Fruit fly (Drosophila melanogaster) whole organism, embryonic: ENCODE results near the gene CG6912.

Source experiments
- ATbp ChIP-seq: fragments of 200-800 bp; sonication (Bioruptor generic); optimal IDR thresholded peaks from 2 replicates; lab custom pipeline; 2017; ENCODE audit warnings: missing biosample characterization, mild to moderate bottlenecking, missing genetic modification characterization, missing genetic modification reagents
- Abd-B ChIP-seq: fragments of 200-800 bp; sonication (Bioruptor generic); optimal IDR thresholded peaks from 2 replicates; lab custom pipeline; 2018; ENCODE audit warnings: missing biosample characterization, mild to moderate bottlenecking, missing genetic modification characterization, moderate library complexity
- Antp ChIP-seq: fragments of 200-800 bp; sonication (Bioruptor generic); optimal IDR thresholded peaks from 3 replicates; lab custom pipeline; 2016; ENCODE audit warnings: missing biosample characterization, missing genetic modification characterization
- Asciz ChIP-seq: fragments of 200-800 bp; sonication (Bioruptor generic); optimal IDR thresholded peaks from 2 replicates; lab custom pipeline; 2017; ENCODE audit warnings: missing biosample characterization, mild to moderate bottlenecking, missing genetic modification characterization, missing genetic modification reagents
- CG11085 ChIP-seq: fragments of 200-800 bp; sonication (Bioruptor generic); IDR thresholded peaks from 2 replicates; pipeline ENCODE4 v1.3.6; 2022; ENCODE audit warnings: missing biosample characterization, missing genetic modification characterization
- CG11504 ChIP-seq: fragments of 200-800 bp; sonication (Bioruptor generic); optimal IDR thresholded peaks from 3 replicates; lab custom pipeline; 2019; ENCODE audit warnings: missing biosample characterization, mild to moderate bottlenecking, missing genetic modification characterization, moderate library complexity
- CG11560 ChIP-seq: fragments of 200-800 bp; sonication (Bioruptor generic); IDR thresholded peaks from 3 replicates; pipeline ENCODE4 v1.3.6; 2022; ENCODE audit warnings: missing biosample characterization, missing genetic modification characterization
- CG12104 ChIP-seq: fragments of 200-800 bp; sonication (Bioruptor generic); optimal IDR thresholded peaks from 3 replicates; lab custom pipeline; 2016; ENCODE audit warnings: missing biosample characterization, missing genetic modification characterization
- CG12236 ChIP-seq: fragments of 200-800 bp; sonication (Bioruptor generic); optimal IDR thresholded peaks from 2 replicates; lab custom pipeline; 2016; ENCODE audit warnings: missing biosample characterization, missing genetic modification characterization
- CG14965 ChIP-seq: fragments of 200-800 bp; sonication (Bioruptor generic); optimal IDR thresholded peaks from 2 replicates; lab custom pipeline; 2016; ENCODE audit warnings: missing biosample characterization, missing genetic modification characterization, borderline replicate concordance
- CG17186 ChIP-seq: fragments of 200-800 bp; sonication (Bioruptor generic); optimal IDR thresholded peaks from 3 replicates; lab custom pipeline; 2017; ENCODE audit warnings: missing biosample characterization, missing genetic modification reagents, missing genetic modification characterization
- CG17361 ChIP-seq: fragments of 200-800 bp; sonication (Bioruptor generic); IDR thresholded peaks from 3 replicates; pipeline ENCODE4 v1.3.6; 2022; ENCODE audit warnings: missing biosample characterization, missing genetic modification characterization
- CG2116 ChIP-seq: fragments of 200-800 bp; sonication (Bioruptor generic); optimal IDR thresholded peaks from 3 replicates; lab custom pipeline; 2018; ENCODE audit warnings: missing biosample characterization, mild to moderate bottlenecking, missing genetic modification characterization
- CG2129 ChIP-seq: fragments of 200-800 bp; sonication (Bioruptor generic); IDR thresholded peaks from 2 replicates; pipeline ENCODE4 v1.3.6; 2022; ENCODE audit warnings: missing biosample characterization, missing genetic modification characterization; ENCODE audit not compliant: partially characterized antibody
- CG31388 ChIP-seq: fragments of 200-800 bp; sonication (Bioruptor generic); optimal IDR thresholded peaks from 2 replicates; lab custom pipeline; 2016; ENCODE audit warnings: missing biosample characterization, missing genetic modification characterization
- CG33213 ChIP-seq: fragments of 200-800 bp; sonication (Bioruptor generic); optimal IDR thresholded peaks from 3 replicates; lab custom pipeline; 2016; ENCODE audit warnings: missing biosample characterization, missing genetic modification characterization
- CG3995 ChIP-seq: fragments of 200-800 bp; sonication (Bioruptor generic); optimal IDR thresholded peaks from 3 replicates; lab custom pipeline; 2016; ENCODE audit warnings: missing biosample characterization, missing genetic modification characterization
- CG7556 ChIP-seq: fragments of 200-800 bp; sonication (Bioruptor generic); optimal IDR thresholded peaks from 2 replicates; lab custom pipeline; 2017; ENCODE audit warnings: missing biosample characterization, mild to moderate bottlenecking, missing genetic modification characterization
- CG8089 ChIP-seq: fragments of 200-800 bp; sonication (Bioruptor generic); optimal IDR thresholded peaks from 3 replicates; lab custom pipeline; 2016; ENCODE audit warnings: missing biosample characterization, missing genetic modification characterization
- CG8359 ChIP-seq: fragments of 200-800 bp; sonication (Bioruptor generic); optimal IDR thresholded peaks from 2 replicates; lab custom pipeline; 2017; ENCODE audit warnings: missing biosample characterization, mild to moderate bottlenecking, missing genetic modification characterization, borderline replicate concordance
- CG9727 ChIP-seq: fragments of 200-800 bp; sonication (Bioruptor generic); optimal IDR thresholded peaks from 3 replicates; lab custom pipeline; 2017; ENCODE audit warnings: missing biosample characterization, mild to moderate bottlenecking, missing genetic modification characterization
- CHES-1-like ChIP-seq: fragments of 200-800 bp; sonication (Bioruptor generic); optimal IDR thresholded peaks from 2 replicates; lab custom pipeline; 2016; ENCODE audit warnings: missing biosample characterization, missing genetic modification characterization
- CoRest ChIP-seq: fragments of 200-800 bp; sonication (Bioruptor generic); optimal IDR thresholded peaks from 3 replicates; lab custom pipeline; 2018; ENCODE audit warnings: missing biosample characterization, mild to moderate bottlenecking, missing genetic modification characterization, moderate library complexity
- D19A ChIP-seq: fragments of 200-800 bp; optimal IDR thresholded peaks from 3 replicates; lab custom pipeline; 2019; ENCODE audit warnings: missing biosample characterization, mild to moderate bottlenecking, missing genetic modification characterization, moderate library complexity
- Dip3 ChIP-seq: fragments of 200-800 bp; sonication (Bioruptor generic); optimal IDR thresholded peaks from 3 replicates; lab custom pipeline; 2016; ENCODE audit warnings: missing biosample characterization, missing genetic modification characterization
- Dp ChIP-seq: fragments of 200-800 bp; sonication (Bioruptor generic); optimal IDR thresholded peaks from 2 replicates; lab custom pipeline; 2018; ENCODE audit warnings: missing biosample characterization, mild to moderate bottlenecking, missing genetic modification characterization, moderate library complexity
- HLH3B ChIP-seq: fragments of 200-800 bp; sonication (Bioruptor generic); IDR thresholded peaks from 2 replicates; pipeline ENCODE4 v1.3.6; 2022; ENCODE audit warnings: missing biosample characterization, missing genetic modification characterization
- Hr51 ChIP-seq, 2 experiments: fragments of 200-800 bp; sonication (Bioruptor generic); optimal IDR thresholded peaks; 2 replicates in 1 of 2; 3 replicates in 1 of 2; lab custom pipeline; 2016 to 2018; ENCODE audit warnings: missing biosample characterization in 2 of 2, missing genetic modification characterization in 2 of 2, mild to moderate bottlenecking in 1 of 2, moderate library complexity in 1 of 2
- Lhr ChIP-seq: fragments of 200-800 bp; sonication (Bioruptor generic); optimal IDR thresholded peaks from 3 replicates; lab custom pipeline; 2017; ENCODE audit warnings: mild to moderate bottlenecking, missing biosample characterization, missing genetic modification reagents, missing genetic modification characterization
- Meics ChIP-seq: fragments of 200-800 bp; sonication (Bioruptor generic); optimal IDR thresholded peaks from 2 replicates; lab custom pipeline; 2017; ENCODE audit warnings: missing biosample characterization, mild to moderate bottlenecking, missing genetic modification characterization
- Sin3A ChIP-seq: fragments of >200 bp; optimal IDR thresholded peaks from 2 replicates; lab custom pipeline; 2018
- chn ChIP-seq: fragments of 200-800 bp; sonication (Bioruptor generic); optimal IDR thresholded peaks from 2 replicates; lab custom pipeline; 2016; ENCODE audit warnings: missing biosample characterization, missing genetic modification characterization
- da ChIP-seq: fragments of 200-800 bp; sonication (Bioruptor generic); optimal IDR thresholded peaks from 2 replicates; lab custom pipeline; 2016; ENCODE audit warnings: missing biosample characterization, missing genetic modification characterization
- dan ChIP-seq: fragments of 200-800 bp; sonication (Bioruptor generic); IDR thresholded peaks from 2 replicates; pipeline ENCODE4 v1.3.6; 2022; ENCODE audit warnings: missing biosample characterization, missing genetic modification characterization
- en ChIP-seq: fragments of 200-800 bp; sonication (Bioruptor generic); optimal IDR thresholded peaks from 2 replicates; lab custom pipeline; 2016; ENCODE audit warnings: missing biosample characterization, missing genetic modification characterization
- fu2 ChIP-seq: fragments of 200-800 bp; sonication (Bioruptor generic); optimal IDR thresholded peaks from 2 replicates; lab custom pipeline; 2016; ENCODE audit warnings: missing biosample characterization, missing genetic modification characterization
- gfzf ChIP-seq: fragments of 200-800 bp; sonication (Bioruptor generic); optimal IDR thresholded peaks from 2 replicates; lab custom pipeline; 2016; ENCODE audit warnings: missing biosample characterization, mild to moderate bottlenecking, missing genetic modification characterization, moderate library complexity
- grau ChIP-seq: fragments of 200-800 bp; optimal IDR thresholded peaks from 3 replicates; lab custom pipeline; 2019; ENCODE audit warnings: missing biosample characterization, mild to moderate bottlenecking, missing genetic modification characterization, moderate library complexity
- inv ChIP-seq: fragments of 200-800 bp; sonication (Bioruptor generic); IDR thresholded peaks from 2 replicates; pipeline ENCODE4 v1.3.6; 2022; ENCODE audit warnings: missing biosample characterization, missing genetic modification characterization; ENCODE audit not compliant: partially characterized antibody
- lov ChIP-seq, 2 experiments: fragments of 200-800 bp in 1 of 2; fragments of >200 bp in 1 of 2; sonication (Bioruptor generic) in 1 of 2; IDR thresholded peaks in 1 of 2; optimal IDR thresholded peaks in 1 of 2; 2 replicates in 1 of 2; 3 replicates in 1 of 2; pipeline versions ENCODE4 v1.3.6 to Lab custom; 2017 to 2022; ENCODE audit warnings: missing biosample characterization in 1 of 2, missing genetic modification characterization in 1 of 2
- luna ChIP-seq: fragments of 200-800 bp; sonication (Bioruptor generic); optimal IDR thresholded peaks from 2 replicates; lab custom pipeline; 2016; ENCODE audit warnings: missing biosample characterization, missing genetic modification characterization
- nmo ChIP-seq: fragments of 200-800 bp; sonication (Bioruptor generic); optimal IDR thresholded peaks from 2 replicates; lab custom pipeline; 2018; ENCODE audit warnings: missing biosample characterization, mild to moderate bottlenecking, missing genetic modification characterization, moderate library complexity
- odd ChIP-seq: fragments of 200-800 bp; sonication (Bioruptor generic); optimal IDR thresholded peaks from 2 replicates; lab custom pipeline; 2017; ENCODE audit warnings: missing biosample characterization, mild to moderate bottlenecking, missing genetic modification characterization
- pb ChIP-seq: fragments of 200-800 bp; sonication (Bioruptor generic); optimal IDR thresholded peaks from 3 replicates; lab custom pipeline; 2016; ENCODE audit warnings: missing biosample characterization, missing genetic modification characterization
- phol ChIP-seq: fragments of 200-800 bp; sonication (Bioruptor generic); optimal IDR thresholded peaks from 3 replicates; lab custom pipeline; 2018; ENCODE audit warnings: missing biosample characterization, mild to moderate bottlenecking, missing genetic modification characterization, moderate library complexity
- stwl ChIP-seq: fragments of 200-800 bp; sonication (Bioruptor generic); optimal IDR thresholded peaks from 3 replicates; lab custom pipeline; 2018; ENCODE audit warnings: missing biosample characterization, mild to moderate bottlenecking, missing genetic modification characterization, moderate library complexity
- trem ChIP-seq: fragments of 200-800 bp; optimal IDR thresholded peaks from 3 replicates; lab custom pipeline; 2019; ENCODE audit warnings: missing biosample characterization, mild to moderate bottlenecking, missing genetic modification characterization, moderate library complexity
- vnd ChIP-seq: fragments of 200-800 bp; sonication (Bioruptor generic); IDR thresholded peaks from 3 replicates; pipeline ENCODE4 v1.3.6; 2022; ENCODE audit warnings: missing biosample characterization, missing genetic modification characterization; ENCODE audit not compliant: partially characterized antibody
- wdn ChIP-seq: fragments of 200-800 bp; sonication (Bioruptor generic); IDR thresholded peaks from 2 replicates; pipeline ENCODE4 v1.3.6; 2022; ENCODE audit warnings: missing biosample characterization, missing genetic modification characterization
- wek ChIP-seq: fragments of 200-800 bp; sonication (Bioruptor generic); optimal IDR thresholded peaks from 3 replicates; lab custom pipeline; 2018; ENCODE audit warnings: missing biosample characterization, mild to moderate bottlenecking, missing genetic modification characterization, moderate library complexity

CG6912 gene

DNA sequence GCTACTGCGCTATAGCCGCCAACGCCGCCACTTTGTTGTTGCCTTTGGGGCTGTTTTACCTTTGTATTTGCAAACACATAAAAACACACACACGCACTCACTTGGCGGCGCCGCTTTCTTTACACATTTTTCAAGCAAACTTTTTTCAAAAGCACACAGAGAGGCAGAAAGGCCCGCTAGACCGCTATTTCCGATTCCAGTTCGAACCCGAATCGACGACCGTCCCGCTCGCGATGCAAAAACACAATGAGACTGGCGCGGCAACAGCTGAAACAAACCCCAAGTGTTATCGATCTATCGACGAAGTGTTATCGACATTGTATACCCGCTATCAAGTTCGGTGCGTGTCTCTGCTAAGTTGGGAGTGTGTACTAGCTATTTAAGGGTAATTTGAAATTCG lies 5.1 kb downstream of the CG6912 start, which contains the start of gene CG42788 (continued):
- TF ChIP-seq wek (GFP tag; lab: Kevin White, UChicago) = peak; percentile 69
- TF ChIP-seq vnd (GFP tag; lab: Robert Waterston, UW) = no peak
- peak; percentile 88 for TF ChIP-seq da (GFP tag; lab: Kevin White, UChicago)
- peak; percentile 58 for TF ChIP-seq CG12236 (GFP tag; lab: Kevin White, UChicago)
- TF ChIP-seq ATbp (GFP tag; lab: Kevin White, UChicago) = peak; percentile 97
- TF ChIP-seq CG11560 (tag; lab: Robert Waterston, UW) = no peak
- TF ChIP-seq CG3995 (GFP tag; lab: Kevin White, UChicago) = peak; percentile 30
- TF ChIP-seq CG33213 = peak; percentile 84
- peak; percentile 9 for TF ChIP-seq CG12104 (GFP tag; lab: Kevin White, UChicago)
- peak; percentile 78 for TF ChIP-seq stwl (tag; lab: Kevin White, UChicago)
- peak; percentile 44 for TF ChIP-seq Meics (GFP tag; lab: Kevin White, UChicago)
- peak; percentile 93 for TF ChIP-seq CoRest (tag; lab: Kevin White, UChicago)
- TF ChIP-seq CG8359 (GFP tag; lab: Kevin White, UChicago) = peak; percentile 11
- peak; percentile 57 for TF ChIP-seq CG11504
- TF ChIP-seq CG11085 (GFP tag; lab: Robert Waterston, UW) = no peak
- peak; percentile 63 for TF ChIP-seq grau
- TF ChIP-seq dan (GFP tag; lab: Robert Waterston, UW) = no peak
- TF ChIP-seq Sin3A (lab: Kevin White, UChicago) = peak; percentile 14
- TF ChIP-seq CG2116 (GFP tag; lab: Kevin White, UChicago) = peak; percentile 89
- peak; percentile 6 for TF ChIP-seq CG7556
- TF ChIP-seq phol (tag; lab: Kevin White, UChicago) = peak; percentile 49
- peak; percentile 40 for TF ChIP-seq pb (GFP tag; lab: Kevin White, UChicago)
- TF ChIP-seq lov (optimal IDR thresholded peaks at IDR 0.05; lab: Kevin White, UChicago) = no peak
- TF ChIP-seq lov (GFP tag; IDR thresholded peaks at IDR 0.05; lab: Robert Waterston, UW) = no peak
- TF ChIP-seq CG8089 = peak; percentile 64
- TF ChIP-seq Dp (GFP tag; lab: Kevin White, UChicago) = peak; percentile 83
- peak; percentile 78 for TF ChIP-seq luna
- TF ChIP-seq en (GFP tag; lab: Kevin White, UChicago) = peak; percentile 58
- TF ChIP-seq CG9727 = peak; percentile 68
- peak; percentile 40 for TF ChIP-seq Antp (GFP tag; lab: Kevin White, UChicago)
- TF ChIP-seq Abd-B = peak; percentile 52
- TF ChIP-seq wdn (GFP tag; lab: Robert Waterston, UW) = no peak
- TF ChIP-seq CHES-1-like (GFP tag; lab: Kevin White, UChicago) = peak; percentile 76
- TF ChIP-seq gfzf = peak; percentile 62
- TF ChIP-seq chn (GFP tag; lab: Kevin White, UChicago) = peak; percentile 76
- TF ChIP-seq CG17361 = no peak
- TF ChIP-seq D19A (tag; lab: Kevin White, UChicago) = no peak
- TF ChIP-seq inv (GFP tag; lab: Robert Waterston, UW) = no peak
- TF ChIP-seq Hr51 (GFP tag; optimal IDR thresholded peaks at IDR 0.05; lab: Kevin White, UChicago) = peak; percentile 46 to 86
- TF ChIP-seq odd (GFP tag; lab: Kevin White, UChicago) = peak; percentile 48
- TF ChIP-seq Asciz (GFP tag; lab: Kevin White, UChicago) = peak; percentile 9
- peak; percentile 60 for TF ChIP-seq Dip3 (GFP tag; lab: Kevin White, UChicago)
- TF ChIP-seq CG14965 (GFP tag; lab: Kevin White, UChicago) = no peak
- no peak for TF ChIP-seq CG31388 (GFP tag; lab: Kevin White, UChicago)
- TF ChIP-seq CG2129 = no peak
- peak; percentile 20 for TF ChIP-seq CG17186 (GFP tag; lab: Kevin White, UChicago)
- TF ChIP-seq Lhr (GFP tag; lab: Kevin White, UChicago) = peak; percentile 94
- TF ChIP-seq fu2 (GFP tag; lab: Kevin White, UChicago) = peak; percentile 51
- TF ChIP-seq trem (tag; lab: Kevin White, UChicago) = peak; percentile 66
- peak; percentile 68 for TF ChIP-seq nmo
- no peak for TF ChIP-seq HLH3B
